Worm (Caenorhabditis elegans): Measurements from ENCODE around the gene ethe-1.

ethe-1 gene

DNA sequence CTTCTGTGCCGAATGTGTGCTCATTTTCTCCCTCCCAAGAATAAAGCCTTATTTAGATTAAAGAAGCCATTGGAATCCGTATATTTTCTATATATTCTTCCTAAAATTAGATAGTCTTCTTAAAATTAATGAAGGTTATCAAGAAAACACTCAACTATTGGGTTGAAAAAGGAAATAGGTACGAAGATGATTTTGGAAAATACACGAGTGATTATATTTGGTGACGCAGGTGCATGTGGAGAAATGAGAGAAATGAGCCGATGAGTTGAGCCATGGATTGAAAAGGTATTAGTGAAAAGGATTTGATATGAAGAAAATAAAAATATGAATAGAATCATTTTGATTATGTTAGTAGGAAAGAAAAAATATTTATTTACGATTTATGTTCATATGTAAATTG, 27.6 kb downstream of the ethe-1 start, which contains the start of gene cng-3:
Gene cng-3 (minus strand): TSS at position 102 of the 400 bp plus-strand sequence.
- no peak for TF ChIP-seq unc-62 (GFP tag; optimal IDR thresholded peaks at IDR 0.05)

DNA sequence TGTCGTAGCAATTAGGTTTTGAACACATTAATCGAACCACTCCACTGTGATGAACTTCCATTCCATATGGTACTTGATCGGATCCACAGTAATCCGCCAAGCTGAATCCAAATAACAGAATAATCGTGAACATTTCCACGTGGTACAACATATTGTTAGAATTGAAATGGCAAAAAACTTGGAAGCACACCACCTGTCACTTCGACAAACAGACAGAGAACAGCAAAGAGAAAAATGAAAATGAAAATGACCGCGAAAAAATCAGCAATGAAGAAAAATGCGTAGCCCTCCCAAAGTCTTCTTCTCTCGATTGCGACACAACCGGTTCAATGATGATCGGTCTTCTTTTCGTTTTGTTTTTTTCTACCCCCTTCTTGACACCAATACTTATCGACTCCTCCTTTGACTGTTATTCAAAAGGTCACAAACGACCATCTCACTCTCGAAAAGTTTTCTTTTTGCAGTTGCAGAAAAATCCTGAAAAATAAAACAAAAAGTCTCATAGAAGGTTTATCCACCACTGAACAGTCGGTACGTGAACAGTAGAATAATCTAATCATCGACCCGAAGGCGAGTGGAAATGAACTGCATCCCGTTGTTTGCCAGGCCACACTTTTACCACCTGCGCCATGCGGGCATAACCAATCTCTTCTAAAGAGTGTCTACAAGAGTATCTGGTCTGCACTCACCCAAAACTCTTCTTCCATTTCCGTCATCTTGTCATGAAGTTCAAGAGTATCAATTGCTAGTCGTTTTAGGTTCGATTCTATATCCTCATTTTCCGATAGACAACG, 31.2 kb downstream of the ethe-1 start, which contains the start of gene wrt-3:
Gene wrt-3 (minus strand): TSS at position 322 of the 794 bp plus-strand sequence.
- TF ChIP-seq unc-62 (GFP tag; optimal IDR thresholded peaks at IDR 0.05), result no peak

DNA sequence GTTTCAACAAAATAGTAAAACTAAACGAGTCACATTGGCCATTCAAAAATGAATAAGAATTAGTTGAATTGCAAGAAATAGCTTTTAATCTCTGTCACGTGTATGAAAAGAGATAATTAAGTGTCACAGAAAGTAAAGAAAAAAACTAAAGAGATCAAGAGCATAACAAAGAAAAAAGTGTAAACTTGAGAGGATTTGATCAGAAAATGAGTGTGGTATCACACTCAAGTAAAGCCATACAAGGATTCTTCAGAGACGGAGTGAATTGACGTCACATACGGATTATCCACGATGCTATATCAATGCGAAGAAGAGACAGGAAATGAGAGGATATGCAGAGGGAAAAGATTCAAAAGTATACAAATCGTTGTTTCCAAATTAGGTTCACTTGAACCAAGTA, 39.3 kb downstream of the ethe-1 start:
- no peak for TF ChIP-seq unc-62 (GFP tag; optimal IDR thresholded peaks at IDR 0.05)

DNA sequence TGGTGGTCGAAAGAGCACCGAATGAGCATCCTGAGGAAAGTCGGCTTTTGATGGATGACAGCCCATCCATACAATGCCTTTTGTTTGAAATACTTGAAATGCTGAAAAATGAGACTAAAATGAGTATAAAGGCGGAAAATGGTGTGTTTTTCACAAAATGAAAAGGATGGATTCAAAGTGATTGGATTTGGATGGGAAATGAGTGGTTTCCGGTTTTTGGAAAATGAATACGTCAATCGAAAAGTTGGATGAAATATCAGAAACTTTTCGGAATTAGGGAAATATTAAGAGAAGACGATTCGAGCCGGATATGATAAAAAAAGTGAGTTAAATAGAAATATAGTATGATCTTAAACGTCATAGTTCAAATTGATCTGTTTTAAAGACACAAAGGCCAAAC, 41.1 kb downstream of the ethe-1 start, which contains the start of gene F38E11.6:
Gene F38E11.6 (minus strand): TSS at position 101 of the 400 bp plus-strand sequence.
- TF ChIP-seq unc-62 (GFP tag; optimal IDR thresholded peaks at IDR 0.05), result no peak

DNA sequence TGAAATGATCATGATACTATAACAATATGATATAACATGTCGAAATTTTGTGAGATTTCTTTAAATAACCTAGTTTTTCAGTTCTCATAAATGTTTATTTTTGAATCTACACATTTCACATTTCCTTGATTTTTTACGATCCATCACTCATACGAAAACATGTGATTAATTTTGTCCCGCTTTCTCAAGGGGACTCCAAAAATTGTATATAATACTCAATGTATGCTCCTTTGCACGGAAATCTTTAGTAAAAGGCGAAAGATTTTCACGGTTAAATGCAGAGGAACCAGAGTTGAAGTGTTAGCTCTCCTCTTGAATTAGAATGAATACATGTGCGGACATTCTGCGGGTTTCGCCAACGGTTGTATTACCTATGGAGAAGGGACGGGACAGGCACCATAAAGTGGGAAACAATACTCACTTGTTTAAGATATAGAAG, 44.2 kb downstream of the ethe-1 start:
- TF ChIP-seq unc-62 (GFP tag; optimal IDR thresholded peaks at IDR 0.05), result no peak

DNA sequence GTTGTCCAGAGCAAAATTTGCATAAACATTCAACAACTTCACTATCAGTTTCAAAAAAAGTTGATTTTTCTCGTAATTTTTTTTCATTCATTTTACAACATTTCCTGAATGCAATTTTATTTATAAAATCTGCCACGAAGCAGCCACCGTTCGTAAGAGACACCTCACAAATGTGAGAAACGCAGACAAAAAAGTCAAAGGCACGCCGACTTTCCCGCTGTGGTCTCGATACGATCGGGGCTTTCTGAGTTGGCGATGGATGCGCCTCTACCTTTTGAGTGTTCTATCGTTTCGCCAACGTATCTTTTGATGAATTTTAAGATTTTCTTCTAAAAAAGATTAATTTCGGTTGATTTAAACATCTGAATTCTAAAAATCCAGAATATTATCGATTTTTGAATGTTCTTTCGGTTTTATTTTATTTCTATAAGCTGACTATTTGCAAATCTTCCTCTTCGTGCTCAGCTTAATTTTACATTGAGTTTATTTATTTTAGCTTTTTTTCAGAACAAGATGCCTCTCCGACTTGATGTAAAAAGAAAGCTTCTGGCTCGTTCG, 49.3 kb downstream of the ethe-1 start, which contains the start of gene copb-2:
Gene copb-2 (plus strand): TSS at position 508 of the 558 bp plus-strand sequence.
- no peak for TF ChIP-seq unc-62 (GFP tag; optimal IDR thresholded peaks at IDR 0.05)

DNA sequence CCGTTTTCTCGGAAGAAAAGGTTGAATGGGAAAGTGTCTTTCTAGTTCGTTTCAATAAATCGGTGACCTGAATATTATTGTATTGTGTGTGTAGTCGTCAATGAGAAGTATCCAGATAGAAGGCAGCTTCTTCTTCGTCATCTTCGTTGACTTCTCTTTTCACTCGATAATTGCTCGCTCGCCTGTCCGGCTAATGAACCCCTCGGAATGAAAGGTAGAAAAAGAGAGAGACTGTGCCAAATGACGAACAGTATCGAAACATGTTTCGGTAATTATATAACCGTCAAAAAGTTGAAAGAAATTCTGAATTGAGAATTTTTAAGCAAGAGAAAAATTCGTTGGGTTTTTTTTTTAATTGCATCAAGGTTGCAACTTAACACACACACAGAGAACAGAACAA, 51.2 kb downstream of the ethe-1 start, which contains the start of gene cutl-17:
Gene cutl-17 (minus strand): TSS at position 101 of the 400 bp plus-strand sequence.
- TF ChIP-seq unc-62 (GFP tag; optimal IDR thresholded peaks at IDR 0.05), result no peak
